Worm (Caenorhabditis elegans) whole organism, early embryonic: Measurements from ENCODE around the gene F59E12.17.

ENCODE experiments used
- B0310.2 ChIP-seq: sonication (generic microtip); optimal IDR thresholded peaks from 2 replicates; lab custom pipeline; 2016; ENCODE audit warnings: mild to moderate bottlenecking, missing genetic modification characterization, missing compliant biosample characterization
- ama-1 ChIP-seq: fragments of 150-350 bp; optimal IDR thresholded peaks from 2 replicates; lab custom pipeline; 2014
- flt-1 ChIP-seq: fragments of 200-800 bp; sonication (Bioruptor generic); IDR thresholded peaks from 2 replicates; pipeline ENCODE4 v1.3.6; 2022; ENCODE audit warnings: missing genetic modification characterization, missing compliant biosample characterization
- hmbx-1 ChIP-seq: sonication (generic microtip); optimal IDR thresholded peaks from 2 replicates; lab custom pipeline; 2016; ENCODE audit warnings: mild to moderate bottlenecking, missing genetic modification characterization, missing compliant biosample characterization
- hmg-4 ChIP-seq: fragments of 200-800 bp; sonication (Bioruptor generic); optimal IDR thresholded peaks from 2 replicates; lab custom pipeline; 2018; ENCODE audit warnings: mild to moderate bottlenecking, missing genetic modification characterization, missing compliant biosample characterization
- sea-1 ChIP-seq: fragments of 200-800 bp; sonication (Bioruptor generic); conservative IDR thresholded peaks from 2 replicates; pipeline ENCODE4 v1.3.6; 2022; ENCODE audit warnings: missing genetic modification characterization, missing compliant biosample characterization
- tbx-37 ChIP-seq: fragments of 200-800 bp; sonication (Bioruptor generic); conservative IDR thresholded peaks from 2 replicates; pipeline ENCODE4 v1.3.6; 2022; ENCODE audit warnings: missing genetic modification reagents, missing genetic modification characterization, missing compliant biosample characterization

ce11 chrII:5651426-5651825 is 2.2 kb upstream of the F59E12.17 start:
- TF ChIP-seq flt-1 (GFP tag; lab: Robert Waterston, UW) (no peak), ama-1 (lab: Kevin White, UChicago) (no peak), hmg-4 (no peak), sea-1 (GFP tag; lab: Robert Waterston, UW) (no peak), B0310.2 (tag; lab: Kevin White, UChicago) (no peak), hmbx-1 (no peak), tbx-37 (GFP tag; lab: Robert Waterston, UW) (no peak)
